Worm (Caenorhabditis elegans): ENCODE measurements around the gene F48E8.8.

DNA sequence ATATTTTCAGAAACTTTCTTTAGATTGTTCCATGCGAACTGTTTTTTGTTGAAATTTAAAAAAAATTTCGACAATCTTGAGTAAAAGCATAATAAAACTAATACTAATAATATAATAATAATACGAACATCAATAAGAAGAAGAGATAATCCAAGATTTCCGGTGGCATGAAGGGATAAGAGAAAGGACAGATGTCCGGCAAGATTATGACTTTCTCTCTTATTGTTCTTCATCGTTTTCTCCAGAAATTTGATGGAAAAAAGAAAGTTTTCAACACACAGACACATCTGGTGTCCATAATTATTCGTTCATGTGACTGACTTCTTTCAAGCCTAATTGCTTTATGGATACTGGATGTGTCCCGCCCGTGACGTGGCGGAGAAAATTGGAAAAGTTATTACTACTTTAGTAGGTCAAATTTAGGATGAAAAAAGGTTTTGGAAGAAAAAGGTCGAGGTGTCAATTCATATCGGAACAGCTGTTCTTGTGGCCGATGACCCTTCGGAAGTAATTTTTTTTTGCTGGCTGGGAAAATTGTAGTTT is 27.0 kb downstream of the F48E8.8 start:
- no peak for TF ChIP-seq ets-4 (tag; optimal IDR thresholded peaks at IDR 0.05)
- TF ChIP-seq elt-2 (tag; optimal IDR thresholded peaks at IDR 0.05) = no peak
- no peak for TF ChIP-seq elt-4 (tag; optimal IDR thresholded peaks at IDR 0.05)
- TF ChIP-seq tbx-2 (tag; optimal IDR thresholded peaks at IDR 0.05) = no peak
- TF ChIP-seq ceh-22 (tag; optimal IDR thresholded peaks at IDR 0.05) = no peak
- TF ChIP-seq hlh-30 (tag; optimal IDR thresholded peaks at IDR 0.05; ENCODE audit: insufficient read depth) = no peak
- TF ChIP-seq pqm-1 (tag; optimal IDR thresholded peaks at IDR 0.05) = no peak
- TF ChIP-seq pag-3 (tag; optimal IDR thresholded peaks at IDR 0.05; ENCODE audit: borderline replicate concordance) = no peak
- no peak for TF ChIP-seq fax-1 (tag; optimal IDR thresholded peaks at IDR 0.05)
- TF ChIP-seq hlh-15 (tag; optimal IDR thresholded peaks at IDR 0.05) = no peak
- TF ChIP-seq zip-5 (tag; optimal IDR thresholded peaks at IDR 0.05) = no peak
- no peak for TF ChIP-seq pros-1 (tag; optimal IDR thresholded peaks at IDR 0.05)
- no peak for TF ChIP-seq dmd-4 (tag; optimal IDR thresholded peaks at IDR 0.05; ENCODE audit: borderline replicate concordance)
- TF ChIP-seq ceh-14 (tag; optimal IDR thresholded peaks at IDR 0.05) = no peak

All from whole organism, late embryonic.